Fruit fly (Drosophila melanogaster) whole organism, prepupa: ENCODE measurements around the gene CG13042.

Experiments
- Blimp-1 ChIP-seq: fragments of 200-800 bp; sonication (Bioruptor generic); optimal IDR thresholded peaks from 3 replicates; lab custom pipeline; 2017; ENCODE audit warnings: missing biosample characterization, missing genetic modification characterization, mild to moderate bottlenecking, moderate library complexity, missing genetic modification reagents
- CG10669 ChIP-seq: fragments of 200-800 bp; sonication (Bioruptor generic); optimal IDR thresholded peaks from 3 replicates; lab custom pipeline; 2018; ENCODE audit warnings: missing biosample characterization, mild to moderate bottlenecking, missing genetic modification characterization, moderate library complexity
- CG11294 ChIP-seq: fragments of 200-800 bp; sonication (Bioruptor generic); IDR thresholded peaks from 2 replicates; pipeline ENCODE4 v1.3.6; 2022; ENCODE audit warnings: missing biosample characterization, missing genetic modification characterization
- CG11762 ChIP-seq: fragments of 200-800 bp; sonication (Bioruptor generic); optimal IDR thresholded peaks from 3 replicates; lab custom pipeline; 2016; ENCODE audit warnings: missing biosample characterization, missing genetic modification characterization; ENCODE audit not compliant: insufficient read depth
- CG15336 ChIP-seq: fragments of 200-800 bp; sonication (Bioruptor generic); IDR thresholded peaks from 2 replicates; pipeline ENCODE4 v1.3.6; 2022; ENCODE audit warnings: missing biosample characterization, missing genetic modification characterization
- CG1621 ChIP-seq: fragments of 200-800 bp; sonication (Bioruptor generic); optimal IDR thresholded peaks from 3 replicates; lab custom pipeline; 2018; ENCODE audit warnings: missing biosample characterization, mild to moderate bottlenecking, missing genetic modification characterization
- CG16779 ChIP-seq: fragments of 200-800 bp; sonication (Bioruptor generic); optimal IDR thresholded peaks from 3 replicates; lab custom pipeline; 2017; ENCODE audit warnings: missing biosample characterization, mild to moderate bottlenecking, missing genetic modification characterization
- CG3032 ChIP-seq: fragments of 200-800 bp; optimal IDR thresholded peaks from 2 replicates; lab custom pipeline; 2019; ENCODE audit warnings: missing biosample characterization, mild to moderate bottlenecking, missing genetic modification characterization, moderate library complexity
- CG31627 ChIP-seq: fragments of 200-800 bp; sonication (Bioruptor generic); optimal IDR thresholded peaks from 3 replicates; lab custom pipeline; 2016; ENCODE audit warnings: missing biosample characterization, missing genetic modification characterization
- CG32006 ChIP-seq: fragments of 200-800 bp; sonication (Bioruptor generic); optimal IDR thresholded peaks from 3 replicates; lab custom pipeline; 2017; ENCODE audit warnings: missing biosample characterization, mild to moderate bottlenecking, missing genetic modification characterization
- CG34406 ChIP-seq: fragments of 200-800 bp; sonication (Bioruptor generic); optimal IDR thresholded peaks from 3 replicates; lab custom pipeline; 2016; ENCODE audit warnings: missing biosample characterization, missing genetic modification characterization
- CG6163 ChIP-seq: fragments of 200-800 bp; sonication (Bioruptor generic); IDR thresholded peaks from 3 replicates; pipeline ENCODE4 v1.3.6; 2022; ENCODE audit warnings: missing biosample characterization, missing genetic modification characterization
- CG6276 ChIP-seq: fragments of 200-800 bp; sonication (Bioruptor generic); optimal IDR thresholded peaks from 2 replicates; lab custom pipeline; 2017; ENCODE audit warnings: missing biosample characterization, mild to moderate bottlenecking, missing genetic modification characterization
- CG6808 ChIP-seq: fragments of 200-800 bp; sonication (Bioruptor generic); optimal IDR thresholded peaks from 3 replicates; lab custom pipeline; 2017; ENCODE audit warnings: missing biosample characterization, missing genetic modification characterization, mild to moderate bottlenecking, moderate library complexity, missing genetic modification reagents
- CG6854 ChIP-seq: fragments of 200-800 bp; sonication (Bioruptor generic); optimal IDR thresholded peaks from 2 replicates; lab custom pipeline; 2017; ENCODE audit warnings: missing biosample characterization, mild to moderate bottlenecking, missing genetic modification characterization
- CG7368 ChIP-seq: fragments of 200-800 bp; sonication (Bioruptor generic); optimal IDR thresholded peaks from 3 replicates; lab custom pipeline; 2016; ENCODE audit warnings: missing biosample characterization, missing genetic modification characterization
- CG8319 ChIP-seq: fragments of 200-800 bp; sonication (Bioruptor generic); optimal IDR thresholded peaks from 3 replicates; lab custom pipeline; 2016; ENCODE audit warnings: missing biosample characterization, missing genetic modification characterization
- CG8632 ChIP-seq: fragments of 200-800 bp; sonication (Bioruptor generic); optimal IDR thresholded peaks from 3 replicates; lab custom pipeline; 2016; ENCODE audit warnings: missing biosample characterization, missing genetic modification characterization
- CG9139 ChIP-seq: fragments of 200-800 bp; sonication (Bioruptor generic); optimal IDR thresholded peaks from 3 replicates; lab custom pipeline; 2017; ENCODE audit warnings: missing biosample characterization, mild to moderate bottlenecking, missing genetic modification characterization
- Eip75B ChIP-seq: fragments of 200-800 bp; sonication (Bioruptor generic); optimal IDR thresholded peaks from 3 replicates; lab custom pipeline; 2016; ENCODE audit warnings: missing biosample characterization, missing genetic modification characterization
- Eip93F ChIP-seq: fragments of 200-800 bp; sonication (Bioruptor generic); optimal IDR thresholded peaks from 2 replicates; lab custom pipeline; 2016; ENCODE audit warnings: missing biosample characterization, mild to moderate bottlenecking, missing genetic modification characterization
- Gug ChIP-seq: fragments of 200-800 bp; sonication (Bioruptor generic); IDR thresholded peaks from 2 replicates; pipeline ENCODE4 v1.3.6; 2022; ENCODE audit warnings: missing biosample characterization, missing genetic modification characterization
- Hr39 ChIP-seq: fragments of 200-800 bp; sonication (Bioruptor generic); optimal IDR thresholded peaks from 2 replicates; lab custom pipeline; 2016; ENCODE audit warnings: missing biosample characterization, missing genetic modification characterization
- Hr4 ChIP-seq: fragments of 200-800 bp; sonication (Bioruptor generic); optimal IDR thresholded peaks from 3 replicates; lab custom pipeline; 2016; ENCODE audit warnings: missing biosample characterization, missing genetic modification characterization
- Met ChIP-seq: fragments of 200-800 bp; sonication (Bioruptor generic); optimal IDR thresholded peaks from 3 replicates; lab custom pipeline; 2016; ENCODE audit warnings: missing biosample characterization, missing genetic modification characterization
- OdsH ChIP-seq: fragments of 200-800 bp; sonication (Bioruptor generic); optimal IDR thresholded peaks from 3 replicates; lab custom pipeline; 2016; ENCODE audit warnings: missing biosample characterization, missing genetic modification characterization
- Smox ChIP-seq: fragments of 200-800 bp; sonication (Bioruptor generic); optimal IDR thresholded peaks from 3 replicates; lab custom pipeline; 2016; ENCODE audit warnings: missing biosample characterization, missing genetic modification characterization
- achi ChIP-seq: fragments of 200-800 bp; sonication (Bioruptor generic); optimal IDR thresholded peaks from 3 replicates; lab custom pipeline; 2016; ENCODE audit warnings: missing biosample characterization, missing genetic modification characterization
- dac ChIP-seq: fragments of 200-800 bp; sonication (Bioruptor generic); optimal IDR thresholded peaks from 2 replicates; lab custom pipeline; 2017; ENCODE audit warnings: missing biosample characterization, mild to moderate bottlenecking, missing genetic modification characterization
- dsx ChIP-seq: fragments of 200-800 bp; optimal IDR thresholded peaks from 3 replicates; lab custom pipeline; 2019; ENCODE audit warnings: missing biosample characterization, mild to moderate bottlenecking, missing genetic modification characterization, moderate library complexity; ENCODE audit not compliant: poor library complexity, severe bottlenecking
- eg ChIP-seq: fragments of 200-800 bp; sonication (Bioruptor generic); IDR thresholded peaks from 3 replicates; pipeline ENCODE4 v1.3.6; 2022; ENCODE audit warnings: missing biosample characterization, missing genetic modification characterization
- fd59A ChIP-seq: fragments of 200-800 bp; sonication (Bioruptor generic); optimal IDR thresholded peaks from 2 replicates; lab custom pipeline; 2017; ENCODE audit warnings: missing biosample characterization, mild to moderate bottlenecking, missing genetic modification characterization, missing genetic modification reagents
- net ChIP-seq: fragments of 200-800 bp; sonication (Bioruptor generic); optimal IDR thresholded peaks from 3 replicates; lab custom pipeline; 2016; ENCODE audit warnings: missing biosample characterization, missing genetic modification characterization
- pdm3 ChIP-seq: fragments of 200-800 bp; sonication (Bioruptor generic); optimal IDR thresholded peaks from 3 replicates; lab custom pipeline; 2016; ENCODE audit warnings: missing biosample characterization, missing genetic modification characterization
- salr ChIP-seq, 2 experiments: fragments of 200-800 bp; sonication (Bioruptor generic); optimal IDR thresholded peaks; 3 replicates each; lab custom pipeline; 2016 to 2018; ENCODE audit warnings: missing biosample characterization in 2 of 2, missing genetic modification characterization in 2 of 2, mild to moderate bottlenecking in 1 of 2
- ss ChIP-seq, 2 experiments: fragments of 200-800 bp; sonication (Bioruptor generic); optimal IDR thresholded peaks; 2 replicates in 1 of 2; 3 replicates in 1 of 2; lab custom pipeline; 2017 to 2018; ENCODE audit warnings: mild to moderate bottlenecking in 2 of 2, missing biosample characterization in 2 of 2, missing genetic modification characterization in 2 of 2, moderate library complexity in 1 of 2
- svp ChIP-seq: fragments of 200-800 bp; sonication (Bioruptor generic); peaks from one replicate; lab custom pipeline; 2016; ENCODE audit warnings: missing biosample characterization, missing genetic modification characterization
- topi ChIP-seq: fragments of 200-800 bp; sonication (Bioruptor generic); optimal IDR thresholded peaks from 3 replicates; lab custom pipeline; 2016; ENCODE audit warnings: missing biosample characterization, missing genetic modification characterization
- vri ChIP-seq: fragments of 200-800 bp; sonication (Bioruptor generic); optimal IDR thresholded peaks from 3 replicates; lab custom pipeline; 2016; ENCODE audit warnings: missing biosample characterization, mild to moderate bottlenecking, missing genetic modification characterization

CG13042 gene

DNA sequence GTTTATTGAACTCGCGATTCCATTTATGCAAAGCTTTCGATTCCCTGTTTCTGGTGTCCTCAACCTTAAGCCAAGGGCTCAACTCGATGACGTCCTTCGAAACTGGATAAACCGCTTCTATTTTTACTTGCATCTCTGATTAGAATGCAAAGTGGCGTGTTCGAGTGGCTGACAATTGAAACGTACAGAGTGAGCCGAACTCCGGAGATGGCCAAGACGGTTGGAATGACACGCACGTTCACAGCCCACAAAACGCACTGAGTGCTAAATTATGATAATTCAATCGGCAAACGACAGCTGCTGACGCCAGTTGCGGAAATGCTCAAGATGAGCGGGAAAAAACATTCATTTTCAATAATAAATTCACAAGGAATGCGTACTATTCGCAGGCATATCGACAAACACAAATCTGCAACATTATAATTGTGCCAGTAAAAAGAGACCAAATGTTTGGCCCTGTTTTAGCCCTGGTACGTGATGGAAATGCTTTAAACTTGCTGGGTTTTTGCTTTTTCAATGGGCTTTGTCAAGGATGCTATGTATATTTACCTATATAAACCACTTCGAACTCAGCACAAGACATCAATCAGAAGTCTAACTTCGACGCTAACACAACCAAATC lies 35.8 kb downstream of the CG13042 start, which contains the start of gene CG13066:
Gene CG13066 (plus strand): TSS at position 572 of the 622 bp plus-strand sequence.
- peak in 1 of 2 experiments; percentile 79 for TF ChIP-seq ss (GFP tag; optimal IDR thresholded peaks at IDR 0.05; lab: Kevin White, UChicago)
- no peak for TF ChIP-seq vri (GFP tag; lab: Kevin White, UChicago)
- no peak for TF ChIP-seq CG7368
- TF ChIP-seq fd59A, result no peak
- no peak for TF ChIP-seq Smox (GFP tag; lab: Kevin White, UChicago)
- no peak for TF ChIP-seq pdm3 (GFP tag; lab: Kevin White, UChicago)
- TF ChIP-seq, all 60 proteins: peak for 1

DNA sequence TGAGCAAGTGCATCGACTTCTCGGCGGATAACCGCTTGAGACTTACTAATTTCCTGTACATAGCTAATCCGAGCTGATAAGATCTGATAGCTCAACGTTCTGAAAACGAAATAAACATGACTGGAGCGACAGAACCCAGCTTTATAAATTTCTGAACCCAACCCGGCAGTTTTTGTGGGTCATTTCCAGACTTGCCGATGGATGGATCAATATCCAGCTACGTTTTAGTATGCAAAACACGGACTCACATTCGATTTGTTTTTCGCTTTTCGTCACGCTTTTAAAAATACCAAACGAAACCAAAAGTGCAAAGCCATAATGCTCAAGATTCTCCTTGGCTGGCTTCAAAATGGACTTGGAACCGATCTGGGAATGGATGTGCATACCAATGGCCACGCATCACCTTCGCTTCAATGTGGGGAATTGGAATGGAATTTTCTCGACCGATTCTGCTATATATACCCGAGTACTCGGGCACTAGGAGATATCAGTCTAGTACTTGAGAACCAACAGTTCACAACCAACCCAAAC lies 37.4 kb downstream of the CG13042 start, which contains the start of the genes CG34248 and CG13067:
Gene CG34248 (minus strand): TSS at position 101 of the 531 bp plus-strand sequence.
Gene CG13067 (plus strand): TSS at position 481 of the 531 bp plus-strand sequence.
- TF ChIP-seq CG15336 (GFP tag; lab: Robert Waterston, UW) (no peak), Eip75B (GFP tag; lab: Kevin White, UChicago) (no peak), Eip93F (GFP tag; lab: Kevin White, UChicago) (no peak), salr (GFP tag; optimal IDR thresholded peaks at IDR 0.05; lab: Kevin White, UChicago) (no peak), achi (GFP tag; lab: Kevin White, UChicago) (no peak), CG32006 (GFP tag; lab: Kevin White, UChicago) (no peak)
- TF ChIP-seq, all 60 proteins: peak for 0

DNA sequence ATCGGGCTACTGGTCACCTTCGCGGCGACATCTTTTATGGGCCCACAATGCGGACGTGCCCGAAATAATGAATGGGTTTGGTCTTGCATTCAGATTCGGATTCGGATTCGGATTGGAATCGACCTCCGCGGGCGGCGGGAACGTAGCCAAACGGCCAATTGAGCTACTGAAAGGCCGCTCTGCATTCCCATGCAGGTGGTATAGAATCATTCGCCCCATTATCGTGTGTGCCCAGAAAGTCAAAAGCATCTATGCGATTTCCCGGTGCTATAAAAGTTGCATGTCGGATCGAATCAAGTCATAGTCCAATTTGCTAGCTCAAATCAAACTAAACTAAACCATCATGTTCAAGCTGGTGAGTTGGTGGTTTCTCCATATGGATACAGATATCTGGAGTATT lies 39.2 kb downstream of the CG13042 start, which contains the start of gene CG13068:
Gene CG13068 (plus strand): TSS at position 301 of the 400 bp plus-strand sequence.
- no peak for TF ChIP-seq CG9139 (GFP tag; lab: Kevin White, UChicago)
- no peak for TF ChIP-seq CG16779 (tag; lab: Kevin White, UChicago)
- no peak for TF ChIP-seq Blimp-1 (GFP tag; lab: Kevin White, UChicago)
- no peak for TF ChIP-seq OdsH
- no peak for TF ChIP-seq CG6854 (GFP tag; lab: Kevin White, UChicago)
- no peak for TF ChIP-seq CG11762 (GFP tag; lab: Kevin White, UChicago)
- no peak for TF ChIP-seq net (GFP tag; lab: Kevin White, UChicago)

DNA sequence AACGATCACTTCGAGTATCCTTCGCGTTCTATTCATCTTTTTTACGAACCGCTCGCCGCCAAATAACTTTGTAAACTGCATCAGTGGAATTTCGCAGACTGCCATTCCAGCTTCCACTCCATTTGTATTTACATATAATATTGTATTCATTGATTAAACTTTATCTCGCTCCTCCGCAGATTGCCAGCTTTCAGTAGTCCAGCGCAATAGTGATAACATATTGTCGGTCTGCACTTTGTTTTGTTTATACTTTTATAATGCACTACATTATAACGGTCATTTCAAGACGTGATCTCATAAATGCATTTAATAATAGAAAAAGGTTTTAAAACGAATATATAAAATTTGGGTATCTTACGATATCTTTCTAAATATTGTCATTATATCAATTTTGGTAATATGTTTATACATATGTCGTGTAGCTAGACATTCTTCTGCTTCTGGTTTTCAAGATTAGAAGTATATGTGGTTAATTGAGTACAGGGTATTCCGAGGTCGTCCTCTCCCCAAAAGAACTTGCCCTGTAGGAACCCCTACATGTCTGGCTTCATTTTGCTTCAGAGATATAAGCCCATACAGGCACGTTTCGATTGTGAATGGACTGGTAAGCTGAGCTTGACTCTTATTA lies 40.1 kb downstream of the CG13042 start, which contains the start of gene CG4950:
Gene CG4950 (minus strand): TSS at position 51 of the 628 bp plus-strand sequence.
- TF ChIP-seq OdsH, result peak; percentile 34
- 0 out of 3 replicates have a peak, but pooled peaks have one; percentile 20 for TF ChIP-seq CG6163 (GFP tag; lab: Robert Waterston, UW)
- no peak for TF ChIP-seq vri (GFP tag; lab: Kevin White, UChicago)
- TF ChIP-seq achi (GFP tag; lab: Kevin White, UChicago), result peak; percentile 31
- TF ChIP-seq eg, result no peak
- peak; percentile 25 for TF ChIP-seq CG34406
- peak; percentile 42; the same call in 1 of the 2 replicates for TF ChIP-seq Gug (GFP tag; lab: Robert Waterston, UW)
- TF ChIP-seq CG1621 (tag; lab: Kevin White, UChicago), result no peak
- TF ChIP-seq net (GFP tag; lab: Kevin White, UChicago), result peak; percentile 1
- no peak for TF ChIP-seq CG11294 (GFP tag; lab: Robert Waterston, UW)
- no peak for TF ChIP-seq Blimp-1 (GFP tag; lab: Kevin White, UChicago)
- TF ChIP-seq topi (GFP tag; lab: Kevin White, UChicago), result peak; percentile 27
- TF ChIP-seq pdm3 (GFP tag; lab: Kevin White, UChicago), result peak; percentile 47
- no peak for TF ChIP-seq Eip93F (GFP tag; lab: Kevin White, UChicago)
- TF ChIP-seq CG8319 (GFP tag; lab: Kevin White, UChicago), result no peak
- peak; percentile 33 for TF ChIP-seq Met
- TF ChIP-seq CG15336 (GFP tag; lab: Robert Waterston, UW), result 0 out of 2 replicates have a peak, but pooled peaks have one; percentile 22
- peak; percentile 56 for TF ChIP-seq CG10669 (GFP tag; lab: Kevin White, UChicago)
- TF ChIP-seq Hr39 (GFP tag; lab: Kevin White, UChicago), result peak; percentile 12
- TF ChIP-seq fd59A, result peak; percentile 33
- no peak for TF ChIP-seq CG11762 (GFP tag; lab: Kevin White, UChicago)
- TF ChIP-seq CG8632, result peak; percentile 30
- peak; percentile 74 for TF ChIP-seq svp (GFP tag; lab: Kevin White, UChicago)
- peak; percentile 41 for TF ChIP-seq CG6808 (GFP tag; lab: Kevin White, UChicago)
- TF ChIP-seq CG6276 (GFP tag; lab: Kevin White, UChicago), result peak; percentile 25
- peak; percentile 2 for TF ChIP-seq CG9139 (GFP tag; lab: Kevin White, UChicago)
- peak; percentile 18 for TF ChIP-seq Hr4 (GFP tag; lab: Kevin White, UChicago)
- peak; percentile 52 for TF ChIP-seq dsx (GFP tag; lab: Kevin White, UChicago)
- TF ChIP-seq ss (GFP tag; optimal IDR thresholded peaks at IDR 0.05; lab: Kevin White, UChicago), result peak; percentile 18 to 61
- peak; percentile 8 for TF ChIP-seq CG31627 (GFP tag; lab: Kevin White, UChicago)
- TF ChIP-seq CG3032, result peak; percentile 69
- no peak for TF ChIP-seq dac (GFP tag; lab: Kevin White, UChicago)
